Fruit fly (Drosophila melanogaster) whole organism, pupa: Measurements from ENCODE around the gene cmet.

Experiments used
- CG10348 ChIP-seq: fragments of 200-800 bp; sonication (Bioruptor generic); IDR thresholded peaks from 2 replicates; pipeline ENCODE4 v1.3.6; 2022; ENCODE audit warnings: missing biosample characterization, missing genetic modification characterization
- CG12605 ChIP-seq: fragments of 200-800 bp; sonication (Bioruptor generic); IDR thresholded peaks from 2 replicates; pipeline ENCODE4 v1.3.6; 2022; ENCODE audit warnings: missing biosample characterization, missing genetic modification characterization
- CG13204 ChIP-seq: fragments of 200-800 bp; sonication (Bioruptor generic); optimal IDR thresholded peaks from 2 replicates; lab custom pipeline; 2018; ENCODE audit warnings: missing biosample characterization, mild to moderate bottlenecking, missing genetic modification characterization, moderate library complexity
- CG14655 ChIP-seq: fragments of 200-800 bp; sonication (Bioruptor generic); optimal IDR thresholded peaks from 3 replicates; lab custom pipeline; 2017; ENCODE audit warnings: mild to moderate bottlenecking, missing biosample characterization, missing genetic modification reagents, missing genetic modification characterization
- CG15710 ChIP-seq: fragments of 200-800 bp; sonication (Bioruptor generic); optimal IDR thresholded peaks from 2 replicates; lab custom pipeline; 2018; ENCODE audit warnings: missing biosample characterization, mild to moderate bottlenecking, missing genetic modification characterization, moderate library complexity
- CG17806 ChIP-seq: fragments of 200-800 bp; sonication (Bioruptor generic); optimal IDR thresholded peaks from 2 replicates; lab custom pipeline; 2018; ENCODE audit warnings: missing biosample characterization, mild to moderate bottlenecking, missing genetic modification characterization, moderate library complexity
- CG32121 ChIP-seq: fragments of 200-800 bp; sonication (Bioruptor generic); IDR thresholded peaks from 2 replicates; pipeline ENCODE4 v1.3.6; 2022; ENCODE audit warnings: missing biosample characterization, missing genetic modification characterization
- CG34367 ChIP-seq: fragments of 200-800 bp; sonication (Bioruptor generic); optimal IDR thresholded peaks from 2 replicates; lab custom pipeline; 2018; ENCODE audit warnings: missing biosample characterization, mild to moderate bottlenecking, missing genetic modification characterization
- CG4496 ChIP-seq: fragments of 200-800 bp; sonication (Bioruptor generic); IDR thresholded peaks from 3 replicates; pipeline ENCODE4 v1.3.6; 2022; ENCODE audit warnings: missing biosample characterization, missing genetic modification characterization
- CG8159 ChIP-seq: fragments of 200-800 bp; sonication (Bioruptor generic); optimal IDR thresholded peaks from 3 replicates; lab custom pipeline; 2018; ENCODE audit warnings: missing biosample characterization, mild to moderate bottlenecking, missing genetic modification characterization, moderate library complexity
- CG8301 ChIP-seq: fragments of 200-800 bp; sonication (Bioruptor generic); optimal IDR thresholded peaks from 2 replicates; lab custom pipeline; 2018; ENCODE audit warnings: missing biosample characterization, mild to moderate bottlenecking, missing genetic modification characterization
- CG9948 ChIP-seq: fragments of 200-800 bp; sonication (Bioruptor generic); optimal IDR thresholded peaks from 2 replicates; lab custom pipeline; 2018; ENCODE audit warnings: missing biosample characterization, mild to moderate bottlenecking, missing genetic modification characterization, moderate library complexity
- D1 ChIP-seq: fragments of 200-800 bp; sonication (Bioruptor generic); optimal IDR thresholded peaks from 2 replicates; lab custom pipeline; 2018; ENCODE audit warnings: missing biosample characterization, mild to moderate bottlenecking, missing genetic modification characterization, moderate library complexity
- EcR ChIP-seq: fragments of 200-800 bp; sonication (Bioruptor generic); optimal IDR thresholded peaks from 3 replicates; lab custom pipeline; 2019; ENCODE audit warnings: missing biosample characterization, missing genetic modification characterization, mild to moderate bottlenecking, moderate library complexity, missing genetic modification reagents
- Ets98B ChIP-seq: fragments of 200-800 bp; sonication (Bioruptor generic); IDR thresholded peaks from 2 replicates; pipeline ENCODE4 v1.3.6; 2022; ENCODE audit warnings: missing biosample characterization, missing genetic modification characterization
- Pif1A ChIP-seq: fragments of 200-800 bp; sonication (Bioruptor generic); optimal IDR thresholded peaks from 3 replicates; lab custom pipeline; 2016; ENCODE audit warnings: missing biosample characterization, missing genetic modification characterization
- Pif1B ChIP-seq: fragments of 200-800 bp; sonication (Bioruptor generic); optimal IDR thresholded peaks from 3 replicates; lab custom pipeline; 2016; ENCODE audit warnings: missing biosample characterization, missing genetic modification characterization
- Snoo ChIP-seq: fragments of 200-800 bp; sonication (Bioruptor generic); optimal IDR thresholded peaks from 3 replicates; lab custom pipeline; 2017; ENCODE audit warnings: missing biosample characterization, mild to moderate bottlenecking, missing genetic modification characterization, inconsistent platforms
- fd96Ca ChIP-seq: fragments of 200-800 bp; sonication (Bioruptor generic); IDR thresholded peaks from 3 replicates; pipeline ENCODE4 v1.3.6; 2022; ENCODE audit warnings: missing biosample characterization, missing genetic modification characterization
- gl ChIP-seq: fragments of 200-800 bp; sonication (Bioruptor generic); optimal IDR thresholded peaks from 2 replicates; lab custom pipeline; 2018; ENCODE audit warnings: missing biosample characterization, mild to moderate bottlenecking, missing genetic modification characterization
- rn ChIP-seq: fragments of 200-800 bp; sonication (Bioruptor generic); IDR thresholded peaks from 2 replicates; pipeline ENCODE4 v1.3.6; 2022; ENCODE audit warnings: missing biosample characterization, missing genetic modification characterization

Gene cmet

DNA sequence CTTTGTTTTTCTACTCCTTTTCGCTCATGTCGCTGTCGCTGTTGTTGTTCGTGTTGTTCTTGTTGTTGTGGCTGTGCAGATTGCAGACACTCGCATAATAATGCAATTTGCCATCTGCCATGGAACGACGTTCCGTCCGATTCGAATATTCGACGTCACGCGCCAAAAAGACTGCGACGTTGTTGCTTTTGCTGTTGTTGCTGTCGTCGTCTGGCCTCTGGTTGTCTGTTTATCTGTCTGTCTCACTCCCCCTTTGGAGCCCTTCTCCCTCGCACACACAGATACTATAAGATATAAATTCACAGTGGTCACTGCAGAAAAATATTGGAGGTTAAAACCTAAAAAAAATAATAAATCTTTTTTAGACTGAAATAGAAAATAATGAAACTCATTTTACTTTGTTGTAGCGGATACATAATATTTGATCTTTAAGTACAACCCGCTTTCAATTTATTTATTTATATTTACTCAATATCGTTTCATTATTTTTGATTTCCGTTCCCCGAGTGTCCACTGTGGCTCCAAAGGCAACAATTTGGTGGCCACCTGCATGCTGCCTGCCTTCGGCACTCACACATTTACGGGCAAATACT, 49.3 kb downstream of the cmet start:
- TF ChIP-seq gl (tag; lab: Kevin White, UChicago) (peak; percentile 39), CG12605 (peak; percentile 57), CG13204 (GFP tag; lab: Kevin White, UChicago) (peak; percentile 61), CG8301 (tag; lab: Kevin White, UChicago) (peak; percentile 75), D1 (tag; lab: Kevin White, UChicago) (peak; percentile 86), Pif1B (GFP tag; lab: Kevin White, UChicago) (peak; percentile 74), Snoo (tag; lab: Kevin White, UChicago) (peak; percentile 74), Pif1A (GFP tag; lab: Kevin White, UChicago) (peak; percentile 79), Ets98B (GFP tag; lab: Robert Waterston, UW) (peak; percentile 61), fd96Ca (GFP tag; lab: Robert Waterston, UW) (peak; percentile 15; the same call in 1 of the 3 replicates), CG15710 (peak; percentile 85), CG9948 (peak; percentile 87), CG17806 (tag; lab: Kevin White, UChicago) (peak; percentile 88), CG4496 (GFP tag; lab: Robert Waterston, UW) (peak; percentile 70; the same call in 2 of the 3 replicates), rn (GFP tag; lab: Robert Waterston, UW) (peak; percentile 53), EcR (GFP tag; lab: Kevin White, UChicago) (no peak), CG14655 (GFP tag; lab: Kevin White, UChicago) (peak; percentile 84), CG34367 (peak; percentile 79), CG32121 (GFP tag; lab: Robert Waterston, UW) (peak; percentile 70), CG8159 (tag; lab: Kevin White, UChicago) (peak; percentile 88), CG10348 (GFP tag; lab: Robert Waterston, UW) (no peak)

DNA sequence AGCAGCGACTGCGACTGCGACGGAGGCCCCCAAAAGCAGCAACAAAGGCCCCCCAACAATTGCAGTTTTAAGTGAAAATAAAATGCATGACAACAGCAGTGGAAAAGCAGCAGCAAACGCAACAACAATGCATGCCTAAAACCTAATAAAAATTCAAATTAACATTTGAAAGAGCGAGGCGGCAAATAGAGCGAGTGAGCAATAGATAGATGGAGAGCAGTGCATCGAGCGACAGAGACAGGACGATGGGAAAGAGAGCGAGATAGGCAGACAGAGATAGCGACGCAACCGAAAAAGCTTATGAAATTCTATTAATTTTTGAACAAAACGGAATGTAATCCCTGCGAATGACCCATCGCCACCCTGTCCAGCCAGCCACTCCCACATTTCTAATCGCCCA, 49.9 kb downstream of the cmet start:
- TF ChIP-seq fd96Ca (GFP tag; lab: Robert Waterston, UW) (no peak), CG15710 (no peak), CG8159 (tag; lab: Kevin White, UChicago) (no peak), CG10348 (GFP tag; lab: Robert Waterston, UW) (no peak), CG32121 (GFP tag; lab: Robert Waterston, UW) (no peak), CG17806 (tag; lab: Kevin White, UChicago) (no peak), Pif1A (GFP tag; lab: Kevin White, UChicago) (no peak), CG12605 (no peak)
